Fruit fly (Drosophila melanogaster) whole organism, embryonic: ENCODE results near the gene CG4009.

Experiments
- Aef1 ChIP-seq: fragments of 200-800 bp; sonication (Bioruptor generic); IDR thresholded peaks from 3 replicates; pipeline ENCODE4 v1.3.6; 2022; ENCODE audit warnings: missing biosample characterization, missing genetic modification characterization
- B-H2 ChIP-seq: fragments of 200-800 bp; sonication (Bioruptor generic); optimal IDR thresholded peaks from 2 replicates; lab custom pipeline; 2018; ENCODE audit warnings: missing biosample characterization, mild to moderate bottlenecking, missing genetic modification characterization
- CG15479 ChIP-seq: fragments of 200-800 bp; sonication (Bioruptor generic); optimal IDR thresholded peaks from 3 replicates; lab custom pipeline; 2019; ENCODE audit warnings: missing biosample characterization, mild to moderate bottlenecking, missing genetic modification characterization, moderate library complexity
- CG16813 ChIP-seq: fragments of 200-800 bp; sonication (Bioruptor generic); IDR thresholded peaks from 3 replicates; pipeline ENCODE4 v1.3.6; 2022; ENCODE audit warnings: missing biosample characterization, missing genetic modification characterization; ENCODE audit not compliant: partially characterized antibody
- CG17802 ChIP-seq: fragments of 200-800 bp; sonication (Bioruptor generic); optimal IDR thresholded peaks from 2 replicates; lab custom pipeline; 2018; ENCODE audit warnings: missing biosample characterization, mild to moderate bottlenecking, missing genetic modification characterization, moderate library complexity
- CG42726 ChIP-seq: fragments of 200-800 bp; sonication (Bioruptor generic); IDR thresholded peaks from 2 replicates; pipeline ENCODE4 v1.3.6; 2022; ENCODE audit warnings: missing biosample characterization, missing genetic modification characterization; ENCODE audit not compliant: partially characterized antibody
- Nf-YC ChIP-seq: fragments of 200-800 bp; optimal IDR thresholded peaks from 3 replicates; lab custom pipeline; 2019; ENCODE audit warnings: missing biosample characterization, mild to moderate bottlenecking, missing genetic modification characterization, moderate library complexity
- Poxn ChIP-seq: fragments of 200-800 bp; sonication (Bioruptor generic); IDR thresholded peaks from 2 replicates; pipeline ENCODE4 v1.3.6; 2022; ENCODE audit warnings: missing biosample characterization, missing genetic modification characterization
- grau ChIP-seq: fragments of 200-800 bp; optimal IDR thresholded peaks from 3 replicates; lab custom pipeline; 2019; ENCODE audit warnings: missing biosample characterization, mild to moderate bottlenecking, missing genetic modification characterization, moderate library complexity
- gsb-n ChIP-seq: fragments of 200-800 bp; sonication (Bioruptor generic); optimal IDR thresholded peaks from 3 replicates; lab custom pipeline; 2018; ENCODE audit warnings: missing biosample characterization, mild to moderate bottlenecking, missing genetic modification characterization
- psq ChIP-seq: fragments of 200-800 bp; sonication (Bioruptor generic); optimal IDR thresholded peaks from 2 replicates; lab custom pipeline; 2017; ENCODE audit warnings: missing biosample characterization, missing genetic modification characterization

- TF ChIP-seq psq (GFP tag; lab: Kevin White, UChicago) (no peak), B-H2 (GFP tag; lab: Kevin White, UChicago) (peak; percentile 61), Poxn (GFP tag; lab: Robert Waterston, UW) (no peak), Aef1 (GFP tag; lab: Robert Waterston, UW) (no peak), CG16813 (peak; percentile 93), gsb-n (tag; lab: Kevin White, UChicago) (no peak), Nf-YC (tag; lab: Kevin White, UChicago) (peak; percentile 22), CG42726 (GFP tag; lab: Robert Waterston, UW) (peak; percentile 96), CG15479 (GFP tag; lab: Kevin White, UChicago) (no peak), CG17802 (tag; lab: Kevin White, UChicago) (no peak), grau (tag; lab: Kevin White, UChicago) (peak; percentile 30)
Observed at dm6 chr3R:17002218-17003110, 33.4 kb downstream of the CG4009 start, which contains the start of the genes Sf3a1 and Irc.
